Fruit fly (Drosophila melanogaster): Measurements from ENCODE around the gene ssp3.
A peak's percentile ranks its signal among the peaks of the same experiment; 100 is the strongest.

ssp3 gene

dm6 chr2L:18966214-18966556 lies 22.4 kb upstream of the ssp3 start:
- peak; percentile 52 for TF ChIP-seq CG3919 (GFP tag; optimal IDR thresholded peaks at IDR 0.05)
- peak; percentile 76 for TF ChIP-seq Gug (GFP tag; IDR thresholded peaks at IDR 0.05)
- no peak for TF ChIP-seq CG16779 (tag; optimal IDR thresholded peaks at IDR 0.05)
- TF ChIP-seq lz (GFP tag; optimal IDR thresholded peaks at IDR 0.05) = peak; percentile 11
- TF ChIP-seq Hr39 (GFP tag; optimal IDR thresholded peaks at IDR 0.05) = no peak
- peak; percentile 18 for TF ChIP-seq acj6 (GFP tag; optimal IDR thresholded peaks at IDR 0.05)
- TF ChIP-seq fkh (GFP tag; optimal IDR thresholded peaks at IDR 0.05) = no peak
- peak; percentile 5 for TF ChIP-seq dsx (GFP tag; optimal IDR thresholded peaks at IDR 0.05; ENCODE audit: poor library complexity, severe bottlenecking)
- TF ChIP-seq CG11762 (GFP tag; optimal IDR thresholded peaks at IDR 0.05; ENCODE audit: insufficient read depth) = peak; percentile 51
- TF ChIP-seq CG9139 (GFP tag; optimal IDR thresholded peaks at IDR 0.05) = no peak
- peak; percentile 47 for TF ChIP-seq Hr4 (GFP tag; optimal IDR thresholded peaks at IDR 0.05)
- TF ChIP-seq CG6854 (GFP tag; optimal IDR thresholded peaks at IDR 0.05) = no peak
- peak; percentile 44 for TF ChIP-seq CG32006 (GFP tag; optimal IDR thresholded peaks at IDR 0.05)
- no peak for TF ChIP-seq fd85E (GFP tag; optimal IDR thresholded peaks at IDR 0.05)
- no peak for TF ChIP-seq CG6808 (GFP tag; optimal IDR thresholded peaks at IDR 0.05)
- TF ChIP-seq CG6276 (GFP tag; optimal IDR thresholded peaks at IDR 0.05) = peak; percentile 40
- TF ChIP-seq CG8632 (GFP tag; optimal IDR thresholded peaks at IDR 0.05) = peak; percentile 32
- TF ChIP-seq CG11902 (GFP tag; optimal IDR thresholded peaks at IDR 0.05) = no peak
- TF ChIP-seq CG34406 (GFP tag; optimal IDR thresholded peaks at IDR 0.05) = peak; percentile 47
- peak; percentile 89 for TF ChIP-seq eg (GFP tag; IDR thresholded peaks at IDR 0.05)
- peak; percentile 9 for TF ChIP-seq CG4318 (GFP tag; optimal IDR thresholded peaks at IDR 0.05)
- peak in 1 of 2 experiments; percentile 21 for TF ChIP-seq ss (GFP tag; optimal IDR thresholded peaks at IDR 0.05)
- peak; percentile 82 for TF ChIP-seq CG6163 (GFP tag; IDR thresholded peaks at IDR 0.05)
- no peak for TF ChIP-seq CG31627 (GFP tag; optimal IDR thresholded peaks at IDR 0.05)
- peak; percentile 20 for TF ChIP-seq achi (GFP tag; optimal IDR thresholded peaks at IDR 0.05)
- TF ChIP-seq pdm3 (GFP tag; optimal IDR thresholded peaks at IDR 0.05) = no peak
- peak; percentile 5 for TF ChIP-seq Sox14 (GFP tag; optimal IDR thresholded peaks at IDR 0.05)
- no peak for TF ChIP-seq Ets21C (GFP tag; optimal IDR thresholded peaks at IDR 0.05)
- peak; percentile 88 for TF ChIP-seq Eip78C (GFP tag)
- peak; percentile 44 for TF ChIP-seq topi (GFP tag; optimal IDR thresholded peaks at IDR 0.05)
- no peak for TF ChIP-seq Sox15 (GFP tag; optimal IDR thresholded peaks at IDR 0.05)
- TF ChIP-seq esn (GFP tag; optimal IDR thresholded peaks at IDR 0.05) = peak; percentile 48
- TF ChIP-seq CG11294 (GFP tag; IDR thresholded peaks at IDR 0.05) = peak; percentile 81
- TF ChIP-seq CG8119 (GFP tag; IDR thresholded peaks at IDR 0.05) = peak; percentile 80
- TF ChIP-seq spab (GFP tag; optimal IDR thresholded peaks at IDR 0.05) = no peak
- TF ChIP-seq CG10631 (GFP tag; optimal IDR thresholded peaks at IDR 0.05) = peak; percentile 26
- TF ChIP-seq Lpt (GFP tag; optimal IDR thresholded peaks at IDR 0.05) = peak; percentile 20
- peak; percentile 29 for TF ChIP-seq Sox102F (GFP tag; optimal IDR thresholded peaks at IDR 0.05)
- TF ChIP-seq cyc (GFP tag; optimal IDR thresholded peaks at IDR 0.05) = peak; percentile 21
- no peak for TF ChIP-seq CG6792 (GFP tag; optimal IDR thresholded peaks at IDR 0.05)
- TF ChIP-seq CG1621 (tag; optimal IDR thresholded peaks at IDR 0.05) = no peak
- no peak for TF ChIP-seq Eip75B (GFP tag; optimal IDR thresholded peaks at IDR 0.05)
- no peak for TF ChIP-seq salr (GFP tag; optimal IDR thresholded peaks at IDR 0.05)
- TF ChIP-seq CG3032 (tag; optimal IDR thresholded peaks at IDR 0.05) = peak; percentile 48
- peak; percentile 25 for TF ChIP-seq CG7368 (GFP tag; optimal IDR thresholded peaks at IDR 0.05)
- peak; percentile 84 for TF ChIP-seq CG15336 (GFP tag; IDR thresholded peaks at IDR 0.05)
- TF ChIP-seq Blimp-1 (GFP tag; optimal IDR thresholded peaks at IDR 0.05) = no peak
- no peak for TF ChIP-seq Eip93F (GFP tag; optimal IDR thresholded peaks at IDR 0.05)
- TF ChIP-seq dac (GFP tag; optimal IDR thresholded peaks at IDR 0.05) = no peak
- peak; percentile 63 for TF ChIP-seq svp (GFP tag)
- peak; percentile 59 for TF ChIP-seq Ets96B (tag; optimal IDR thresholded peaks at IDR 0.05)
- TF ChIP-seq net (GFP tag; optimal IDR thresholded peaks at IDR 0.05) = peak; percentile 16
- TF ChIP-seq Smox (GFP tag; optimal IDR thresholded peaks at IDR 0.05) = no peak
